Fruit fly (Drosophila melanogaster): ENCODE data around the gene CG6171.

dm6 chr3R:15406393-15406792 lies 42.7 kb upstream of the CG6171 start:
- TF ChIP-seq EcR (GFP tag; optimal IDR thresholded peaks at IDR 0.05) (no peak), pan (optimal IDR thresholded peaks at IDR 0.05) (no peak), psq (optimal IDR thresholded peaks at IDR 0.05) (no peak), usp (GFP tag; optimal IDR thresholded peaks at IDR 0.05) (no peak), CG8478 (optimal IDR thresholded peaks at IDR 0.05) (no peak), Dll (optimal IDR thresholded peaks at IDR 0.05) (no peak)
